Fruit fly (Drosophila melanogaster): ENCODE data around the gene Dci.
A peak's percentile ranks its signal among the peaks of the same experiment; 100 is the strongest.

Dci gene

DNA sequence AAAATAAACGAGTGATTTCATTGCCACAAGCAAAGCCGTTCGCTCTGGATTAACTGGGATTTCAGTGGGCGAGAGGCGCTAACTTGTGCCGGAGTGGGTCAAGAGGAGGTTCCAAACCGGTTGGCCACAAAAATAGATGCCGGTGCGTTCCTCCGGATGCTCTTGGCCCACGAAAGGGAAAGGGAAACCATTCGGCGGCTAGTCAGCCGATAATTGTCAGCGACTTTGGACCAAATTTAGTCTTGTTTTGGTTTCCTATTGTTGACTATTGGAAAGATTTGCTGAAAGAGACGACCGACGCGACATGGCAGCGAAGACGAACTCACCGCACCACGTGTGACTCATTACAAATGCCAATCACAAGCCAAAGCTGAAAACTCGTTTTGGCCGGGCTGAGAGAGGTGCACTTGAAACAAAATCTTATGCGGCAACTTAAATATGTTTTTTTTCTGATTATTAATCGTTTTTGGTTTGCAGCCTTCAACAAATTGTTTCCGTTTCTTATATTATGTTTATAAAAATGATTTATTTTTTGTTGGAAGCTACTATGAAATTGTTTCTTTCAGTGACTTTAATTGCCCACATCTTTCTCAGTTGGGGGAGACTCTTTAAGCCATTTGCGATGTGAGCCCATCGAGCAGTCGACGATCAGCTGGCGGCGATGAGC lies 44.3 kb downstream of the Dci start, which contains the start of gene CG34056 (continued):
- peak; percentile 92 for TF ChIP-seq CG5245 (GFP tag; optimal IDR thresholded peaks at IDR 0.05)
- TF ChIP-seq CG2889 (GFP tag; IDR thresholded peaks at IDR 0.05): peak; percentile 82; the same call in 2 of the 3 replicates
- peak; percentile 70 for TF ChIP-seq maf-S (GFP tag; optimal IDR thresholded peaks at IDR 0.05)
- TF ChIP-seq grau (tag; optimal IDR thresholded peaks at IDR 0.05): peak; percentile 85
- peak; percentile 62 for TF ChIP-seq CG3838 (GFP tag; optimal IDR thresholded peaks at IDR 0.05)
- TF ChIP-seq fd102C (GFP tag; optimal IDR thresholded peaks at IDR 0.05): no peak
- peak; percentile 91 for TF ChIP-seq Blimp-1 (GFP tag; optimal IDR thresholded peaks at IDR 0.05)
- no peak for TF ChIP-seq ftz-f1 (GFP tag; optimal IDR thresholded peaks at IDR 0.05)
- peak; percentile 93 for TF ChIP-seq B-H1 (GFP tag; IDR thresholded peaks at IDR 0.05)
- TF ChIP-seq Abd-B (GFP tag; optimal IDR thresholded peaks at IDR 0.05): peak; percentile 78
- no peak for TF ChIP-seq h (optimal IDR thresholded peaks at IDR 0.05)
- peak; percentile 80 for TF ChIP-seq CG12219 (GFP tag; optimal IDR thresholded peaks at IDR 0.05)
- TF ChIP-seq cwo (GFP tag; optimal IDR thresholded peaks at IDR 0.05): peak; percentile 87
- peak; percentile 40 for TF ChIP-seq Hand (GFP tag; optimal IDR thresholded peaks at IDR 0.05)
- TF ChIP-seq Bteb2 (GFP tag; optimal IDR thresholded peaks at IDR 0.05): peak; percentile 74
- peak; percentile 84 for TF ChIP-seq CG10209 (GFP tag; optimal IDR thresholded peaks at IDR 0.05)
- TF ChIP-seq CG6272 (GFP tag; IDR thresholded peaks at IDR 0.05): peak; percentile 90
- TF ChIP-seq tup (GFP tag; optimal IDR thresholded peaks at IDR 0.05): peak; percentile 64
- TF ChIP-seq wdn (GFP tag; IDR thresholded peaks at IDR 0.05): peak; percentile 93
- TF ChIP-seq tx (GFP tag; optimal IDR thresholded peaks at IDR 0.05): peak; percentile 28
- peak; percentile 88 for TF ChIP-seq nmo (GFP tag; optimal IDR thresholded peaks at IDR 0.05)
- TF ChIP-seq da (GFP tag; optimal IDR thresholded peaks at IDR 0.05): no peak
- peak; percentile 91 for TF ChIP-seq PHDP (tag; optimal IDR thresholded peaks at IDR 0.05)
- TF ChIP-seq CG9932 (GFP tag; IDR thresholded peaks at IDR 0.05): peak; percentile 92
- TF ChIP-seq CG8359 (GFP tag; optimal IDR thresholded peaks at IDR 0.05; ENCODE audit: borderline replicate concordance): peak; percentile 82
- TF ChIP-seq ase (GFP tag; IDR thresholded peaks at IDR 0.05): peak; percentile 90
- TF ChIP-seq zf30C (GFP tag; optimal IDR thresholded peaks at IDR 0.05): peak; percentile 30
- TF ChIP-seq CG9876 (GFP tag; optimal IDR thresholded peaks at IDR 0.05): no peak
- peak; percentile 73 for TF ChIP-seq repo (GFP tag; optimal IDR thresholded peaks at IDR 0.05)
- no peak for TF ChIP-seq Opbp (GFP tag; IDR thresholded peaks at IDR 0.05; ENCODE audit: partially characterized antibody)
- TF ChIP-seq CG6765 (GFP tag; optimal IDR thresholded peaks at IDR 0.05): peak; percentile 84
- peak; percentile 74 for TF ChIP-seq CG7928 (GFP tag; optimal IDR thresholded peaks at IDR 0.05)
- peak; percentile 38 for TF ChIP-seq CG11398 (GFP tag; optimal IDR thresholded peaks at IDR 0.05)
- TF ChIP-seq oc (tag; optimal IDR thresholded peaks at IDR 0.05): peak; percentile 91
- TF ChIP-seq CG1832 (GFP tag; optimal IDR thresholded peaks at IDR 0.05): no peak
- TF ChIP-seq D19B (GFP tag; optimal IDR thresholded peaks at IDR 0.05): peak; percentile 74
- TF ChIP-seq z (GFP tag; IDR thresholded peaks at IDR 0.05): peak; percentile 69; the same call in 2 of the 3 replicates
- TF ChIP-seq ttk (GFP tag; IDR thresholded peaks at IDR 0.05): peak; percentile 95
- TF ChIP-seq HmgZ (tag; optimal IDR thresholded peaks at IDR 0.05): peak; percentile 66
- peak; percentile 94 for TF ChIP-seq CG34422 (GFP tag; IDR thresholded peaks at IDR 0.05)
- peak; percentile 80 for TF ChIP-seq CG15696 (tag; optimal IDR thresholded peaks at IDR 0.05)
- peak; percentile 89 for TF ChIP-seq CG31388 (GFP tag; optimal IDR thresholded peaks at IDR 0.05)
- TF ChIP-seq kni (GFP tag; optimal IDR thresholded peaks at IDR 0.05): peak; percentile 70
- peak in 1 of 3 experiments; percentile 77 for TF ChIP-seq Stat92E (GFP tag; optimal IDR thresholded peaks at IDR 0.05)
- peak; percentile 71 for TF ChIP-seq exex (tag; optimal IDR thresholded peaks at IDR 0.05)
- TF ChIP-seq CG30020 (tag; optimal IDR thresholded peaks at IDR 0.05): no peak
- peak; percentile 94 for TF ChIP-seq Nf-YA (GFP tag; IDR thresholded peaks at IDR 0.05)
- peak; percentile 16 for TF ChIP-seq ash1 (GFP tag; optimal IDR thresholded peaks at IDR 0.05)
- TF ChIP-seq CG14965 (GFP tag; optimal IDR thresholded peaks at IDR 0.05; ENCODE audit: borderline replicate concordance): peak; percentile 10

All from whole organism, embryonic.